Worm (Caenorhabditis elegans): ENCODE results near the gene capa-1.

DNA sequence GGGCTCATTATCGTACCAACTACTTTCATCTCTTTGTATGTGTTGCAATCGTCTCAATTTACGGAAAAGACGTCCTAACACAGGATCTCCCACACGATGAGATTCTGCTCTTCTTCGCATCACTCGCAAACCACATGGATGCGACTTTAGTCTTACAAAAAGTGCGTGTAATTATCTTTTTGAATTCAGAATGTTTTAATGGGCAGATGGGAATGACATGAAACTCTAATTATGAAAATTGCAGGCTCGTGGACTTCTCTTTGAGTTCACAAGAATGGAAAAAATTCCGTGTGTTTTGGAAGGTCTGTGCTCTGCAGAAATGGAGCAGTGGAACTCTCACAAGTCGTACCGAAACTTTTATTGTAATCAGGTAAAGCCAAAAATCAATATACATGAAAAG lies 17.7 kb upstream of the capa-1 start:
- TF ChIP-seq med-1 (GFP tag; optimal IDR thresholded peaks at IDR 0.05; ENCODE audit: insufficient read depth), result no peak
- no peak for TF ChIP-seq flt-1 (GFP tag; IDR thresholded peaks at IDR 0.05)
- TF ChIP-seq ref-1 (GFP tag; conservative IDR thresholded peaks at IDR 0.05), result no peak
- TF ChIP-seq tab-1 (GFP tag; IDR thresholded peaks at IDR 0.05), result no peak
